Worm (Caenorhabditis elegans) whole organism, early embryonic: Measurements from ENCODE around the gene ZC21.6.

ENCODE experiments used
- B0310.2 ChIP-seq: sonication (generic microtip); optimal IDR thresholded peaks from 2 replicates; lab custom pipeline; 2016; ENCODE audit warnings: mild to moderate bottlenecking, missing genetic modification characterization, missing compliant biosample characterization
- F13C5.2 ChIP-seq: sonication (generic microtip); optimal IDR thresholded peaks from 2 replicates; lab custom pipeline; 2017; ENCODE audit warnings: mild to moderate bottlenecking, missing genetic modification characterization, inconsistent platforms, missing compliant biosample characterization
- ama-1 ChIP-seq: fragments of 150-350 bp; optimal IDR thresholded peaks from 2 replicates; lab custom pipeline; 2014
- ceh-13 ChIP-seq: fragments of 200-800 bp; sonication (Bioruptor generic); optimal IDR thresholded peaks from 2 replicates; lab custom pipeline; 2018; ENCODE audit warnings: mild to moderate bottlenecking, missing genetic modification characterization, missing compliant biosample characterization
- ceh-36 ChIP-seq: sonication (generic microtip); optimal IDR thresholded peaks from 2 replicates; lab custom pipeline; 2016; ENCODE audit warnings: missing genetic modification characterization, inconsistent platforms, missing compliant biosample characterization
- ets-7 ChIP-seq: sonication (generic microtip); optimal IDR thresholded peaks from 2 replicates; lab custom pipeline; 2016; ENCODE audit warnings: missing genotype, missing genetic modification characterization, missing compliant biosample characterization
- flt-1 ChIP-seq: fragments of 200-800 bp; sonication (Bioruptor generic); IDR thresholded peaks from 2 replicates; pipeline ENCODE4 v1.3.6; 2022; ENCODE audit warnings: missing genetic modification characterization, missing compliant biosample characterization
- hmg-4 ChIP-seq: fragments of 200-800 bp; sonication (Bioruptor generic); optimal IDR thresholded peaks from 2 replicates; lab custom pipeline; 2018; ENCODE audit warnings: mild to moderate bottlenecking, missing genetic modification characterization, missing compliant biosample characterization
- pes-1 ChIP-seq: fragments of 200-800 bp; sonication (Bioruptor generic); IDR thresholded peaks from 2 replicates; pipeline ENCODE4 v1.3.6; 2022; ENCODE audit warnings: missing genetic modification reagents, missing genetic modification characterization, missing compliant biosample characterization
- scrt-1 ChIP-seq: fragments of 200-800 bp; sonication (Bioruptor generic); IDR thresholded peaks from 2 replicates; pipeline ENCODE4 v1.3.6; 2022; ENCODE audit warnings: missing genetic modification characterization, missing compliant biosample characterization
- sea-1 ChIP-seq: fragments of 200-800 bp; sonication (Bioruptor generic); conservative IDR thresholded peaks from 2 replicates; pipeline ENCODE4 v1.3.6; 2022; ENCODE audit warnings: missing genetic modification characterization, missing compliant biosample characterization
- tbx-37 ChIP-seq: fragments of 200-800 bp; sonication (Bioruptor generic); conservative IDR thresholded peaks from 2 replicates; pipeline ENCODE4 v1.3.6; 2022; ENCODE audit warnings: missing genetic modification reagents, missing genetic modification characterization, missing compliant biosample characterization
- tra-4 ChIP-seq: sonication (generic microtip); optimal IDR thresholded peaks from 2 replicates; lab custom pipeline; 2017; ENCODE audit warnings: missing genetic modification characterization, missing compliant biosample characterization

ce11 chrIII:8564372-8564771, 19.0 kb upstream of the ZC21.6 start:
- TF ChIP-seq B0310.2 (no peak), ama-1 (no peak), hmg-4 (GFP tag; lab: Kevin White, UChicago) (no peak), flt-1 (GFP tag; lab: Robert Waterston, UW) (no peak), tbx-37 (no peak), scrt-1 (GFP tag; lab: Robert Waterston, UW) (no peak), tra-4 (no peak), ets-7 (tag; lab: Kevin White, UChicago) (no peak), sea-1 (no peak), F13C5.2 (tag; lab: Kevin White, UChicago) (no peak), ceh-13 (GFP tag; lab: Kevin White, UChicago) (no peak), pes-1 (GFP tag; lab: Robert Waterston, UW) (no peak), ceh-36 (tag; lab: Kevin White, UChicago) (no peak)
